Fruit fly (Drosophila melanogaster) whole organism: ENCODE results near the gene Spn85F.

Experiments
- CG8478 ChIP-seq: fragments of >200 bp; optimal IDR thresholded peaks from 2 replicates; lab custom pipeline; 2018; ENCODE audit warnings: inconsistent platforms
- Dll ChIP-seq: fragments of >200 bp; optimal IDR thresholded peaks from 2 replicates; lab custom pipeline; 2017
- EcR ChIP-seq, 2 experiments: fragments of >200 bp; optimal IDR thresholded peaks; 2 replicates each; lab custom pipeline; 2017; ENCODE audit warnings: missing biosample characterization in 2 of 2, missing genetic modification characterization in 2 of 2, missing genetic modification reagents in 2 of 2
- pan ChIP-seq: fragments of >200 bp; optimal IDR thresholded peaks from 2 replicates; lab custom pipeline; 2017
- psq ChIP-seq: fragments of >200 bp; optimal IDR thresholded peaks from 2 replicates; lab custom pipeline; 2017
- usp ChIP-seq: fragments of >200 bp; optimal IDR thresholded peaks from 2 replicates; lab custom pipeline; 2017; ENCODE audit warnings: missing biosample characterization, missing genetic modification characterization, mixed read lengths

DNA sequence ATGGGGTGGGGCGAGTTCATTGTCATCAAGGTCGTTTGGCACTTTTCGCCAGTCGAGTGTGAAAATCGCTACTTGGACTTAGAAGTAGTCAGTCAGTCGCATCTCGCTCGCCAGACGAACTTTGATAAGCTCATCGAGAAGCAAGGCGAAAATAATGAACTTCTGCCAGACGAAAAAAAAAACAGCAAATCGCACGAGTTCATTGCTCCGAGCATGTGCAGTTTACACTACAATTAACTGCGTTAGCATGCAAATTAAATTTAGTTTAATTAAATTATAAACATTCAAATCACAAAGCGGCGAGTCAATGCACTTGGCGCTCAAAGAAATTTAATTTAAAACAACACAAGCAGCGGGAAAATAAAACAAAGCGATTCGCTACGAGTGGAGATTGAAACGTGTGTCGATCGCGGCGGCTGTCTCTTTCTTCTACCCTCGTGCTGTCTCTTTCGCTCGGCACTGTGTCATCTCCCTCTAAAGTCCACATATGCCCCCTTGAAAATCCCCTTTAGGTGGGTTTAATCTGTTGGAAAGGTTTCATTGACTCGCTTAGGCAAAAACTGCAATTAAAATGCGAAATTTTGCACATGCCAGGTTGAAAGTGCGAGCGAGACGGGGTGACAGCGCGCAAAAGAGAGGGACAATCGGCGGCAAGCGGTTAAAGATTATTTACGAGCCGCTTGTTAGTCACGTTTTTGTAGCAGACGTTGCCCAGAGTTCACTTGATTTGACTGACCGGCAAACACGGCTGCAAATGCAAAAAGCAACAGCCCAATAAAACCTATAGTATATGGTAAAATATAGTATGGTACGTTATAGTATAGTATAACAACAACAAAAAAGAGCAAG, 27.9 kb upstream of the Spn85F start:
- no peak for TF ChIP-seq psq (lab: Kevin White, UChicago)
- peak; percentile 40 for TF ChIP-seq CG8478 (lab: Kevin White, UChicago)
- TF ChIP-seq pan (lab: Kevin White, UChicago): no peak
- no peak for TF ChIP-seq usp (GFP tag; lab: Kevin White, UChicago)
- TF ChIP-seq EcR (GFP tag; optimal IDR thresholded peaks at IDR 0.05; lab: Kevin White, UChicago): peak; percentile 16 to 58
- no peak for TF ChIP-seq Dll (lab: Kevin White, UChicago)
